Worm (Caenorhabditis elegans) whole organism, L2 larva: ENCODE measurements around the gene nphp-4.

Experiments
- Y55F3AM.14 ChIP-seq: fragments of 200-800 bp; sonication (Bioruptor generic); optimal IDR thresholded peaks from 2 replicates; lab custom pipeline; 2018; ENCODE audit warnings: mild to moderate bottlenecking, missing genetic modification characterization, missing compliant biosample characterization
- lin-39 ChIP-seq: fragments of 150-350 bp; optimal IDR thresholded peaks from 2 replicates; lab custom pipeline; 2014; ENCODE audit warnings: missing biosample characterization, missing genetic modification reagents, missing genetic modification characterization

- TF ChIP-seq lin-39 (tag; lab: Kevin White, UChicago) (no peak), Y55F3AM.14 (GFP tag; lab: Kevin White, UChicago) (no peak)
Measured at ce11 chrV:11857756-11858155, 14.2 kb upstream of the nphp-4 start.
